Fruit fly (Drosophila melanogaster): ENCODE results near the gene gcm.

dm6 chr2L:9598390-9598789, 16.8 kb upstream of the gcm start:
- TF ChIP-seq Myc (optimal IDR thresholded peaks at IDR 0.05) (no peak), ttk (optimal IDR thresholded peaks at IDR 0.05) (no peak), insv (optimal IDR thresholded peaks at IDR 0.05) (no peak), Sin3A (optimal IDR thresholded peaks at IDR 0.05) (no peak)

All from Kc167 (cell line).